Worm (Caenorhabditis elegans): ENCODE results near the gene F46E10.3.

DNA sequence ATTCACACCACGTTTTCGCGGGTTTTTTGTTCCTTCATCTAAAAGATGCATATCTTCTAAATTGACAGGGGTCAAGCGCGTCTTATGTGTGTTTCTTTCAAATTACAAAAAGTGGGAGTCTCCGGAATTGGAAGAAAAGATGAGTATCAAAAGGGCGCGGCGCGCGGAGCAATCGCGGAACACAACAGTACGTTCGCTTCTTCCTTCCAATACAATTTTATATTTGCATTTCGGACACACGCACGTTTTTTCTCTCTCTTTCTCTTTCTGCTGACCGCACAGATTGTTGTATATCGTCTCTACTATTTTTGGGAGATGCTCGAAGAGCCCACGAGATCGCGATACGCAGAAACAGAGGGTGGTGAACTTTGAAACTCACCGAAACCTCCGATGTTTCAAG, 30.2 kb downstream of the F46E10.3 start:
- no peak for TF ChIP-seq flt-1 (GFP tag; IDR thresholded peaks at IDR 0.05)
- no peak for TF ChIP-seq tab-1 (GFP tag; IDR thresholded peaks at IDR 0.05)
- TF ChIP-seq ztf-29 (GFP tag; IDR thresholded peaks at IDR 0.05), result no peak
- no peak for TF ChIP-seq klf-2 (GFP tag; conservative IDR thresholded peaks at IDR 0.05)
- TF ChIP-seq T22C8.4 (GFP tag; IDR thresholded peaks at IDR 0.05), result no peak
- no peak for TF ChIP-seq cog-1 (tag; optimal IDR thresholded peaks at IDR 0.05)
- no peak for TF ChIP-seq ztf-23 (GFP tag; IDR thresholded peaks at IDR 0.05)
- TF ChIP-seq med-1 (GFP tag; optimal IDR thresholded peaks at IDR 0.05; ENCODE audit: insufficient read depth), result no peak
- TF ChIP-seq ref-1 (GFP tag; conservative IDR thresholded peaks at IDR 0.05), result no peak
